Worm (Caenorhabditis elegans): ENCODE measurements around the gene B0361.3.

The B0361.3 gene

DNA sequence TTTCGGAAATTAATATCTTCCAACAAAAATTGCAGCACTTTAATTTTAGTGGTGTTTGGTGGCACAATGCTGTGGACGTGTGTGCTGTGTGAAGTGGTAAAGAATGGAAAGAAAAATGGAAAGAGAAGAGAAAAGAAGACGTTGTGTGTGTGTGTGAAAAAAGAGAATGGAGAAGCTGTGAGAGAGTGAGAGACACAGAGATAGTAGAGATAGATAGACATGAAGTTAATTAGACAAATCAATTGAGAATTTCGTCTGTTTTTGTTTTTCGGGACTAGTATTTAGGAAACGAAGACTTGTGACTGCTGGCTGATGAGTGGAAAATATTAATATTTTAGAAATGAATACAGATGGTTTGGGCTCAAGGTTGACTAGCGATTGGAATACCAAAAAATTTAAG lies 10.0 kb downstream of the B0361.3 start:
- TF ChIP-seq tra-4 (tag; optimal IDR thresholded peaks at IDR 0.05) (no peak), sea-1 (GFP tag; conservative IDR thresholded peaks at IDR 0.05) (no peak), flt-1 (GFP tag; IDR thresholded peaks at IDR 0.05) (no peak), ama-1 (optimal IDR thresholded peaks at IDR 0.05) (no peak), scrt-1 (GFP tag; IDR thresholded peaks at IDR 0.05) (no peak), F13C5.2 (tag; optimal IDR thresholded peaks at IDR 0.05) (no peak), B0310.2 (tag; optimal IDR thresholded peaks at IDR 0.05) (no peak), tbx-37 (GFP tag; conservative IDR thresholded peaks at IDR 0.05) (no peak), hmg-4 (GFP tag; optimal IDR thresholded peaks at IDR 0.05) (no peak), hmbx-1 (tag; optimal IDR thresholded peaks at IDR 0.05) (no peak), pes-1 (GFP tag; IDR thresholded peaks at IDR 0.05) (no peak), ceh-13 (GFP tag; optimal IDR thresholded peaks at IDR 0.05) (no peak), tbx-11 (GFP tag; IDR thresholded peaks at IDR 0.05) (no peak), ceh-36 (tag; optimal IDR thresholded peaks at IDR 0.05) (no peak), ets-7 (tag; optimal IDR thresholded peaks at IDR 0.05) (no peak), aly-1 (tag; optimal IDR thresholded peaks at IDR 0.05) (no peak), hnd-1 (tag; optimal IDR thresholded peaks at IDR 0.05) (no peak)

DNA sequence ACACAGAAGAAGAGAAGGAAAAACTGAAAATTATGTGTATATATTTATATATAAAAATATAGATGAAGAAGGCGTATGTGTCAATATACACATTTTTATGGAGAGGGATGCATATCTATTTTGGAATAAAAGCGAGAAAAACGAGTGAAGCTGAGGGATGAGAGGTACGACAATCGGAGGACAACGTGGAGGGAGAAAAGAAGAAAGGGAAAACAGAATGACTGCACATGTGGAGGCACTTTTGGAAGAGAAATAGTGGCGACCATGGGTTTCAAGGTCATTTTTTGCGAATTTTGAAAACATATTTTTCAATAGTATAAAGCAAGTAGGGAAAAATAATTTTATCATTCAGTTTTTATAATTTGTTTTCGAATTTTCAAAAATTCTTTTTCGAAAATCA lies 11.3 kb downstream of the B0361.3 start:
- TF ChIP-seq scrt-1 (GFP tag; IDR thresholded peaks at IDR 0.05) = no peak
- no peak for TF ChIP-seq ceh-36 (tag; optimal IDR thresholded peaks at IDR 0.05)
- no peak for TF ChIP-seq sea-1 (GFP tag; conservative IDR thresholded peaks at IDR 0.05)
- TF ChIP-seq F13C5.2 (tag; optimal IDR thresholded peaks at IDR 0.05) = no peak
- no peak for TF ChIP-seq hmbx-1 (tag; optimal IDR thresholded peaks at IDR 0.05)
- TF ChIP-seq aly-1 (tag; optimal IDR thresholded peaks at IDR 0.05) = no peak
- TF ChIP-seq tbx-37 (GFP tag; conservative IDR thresholded peaks at IDR 0.05) = no peak

DNA sequence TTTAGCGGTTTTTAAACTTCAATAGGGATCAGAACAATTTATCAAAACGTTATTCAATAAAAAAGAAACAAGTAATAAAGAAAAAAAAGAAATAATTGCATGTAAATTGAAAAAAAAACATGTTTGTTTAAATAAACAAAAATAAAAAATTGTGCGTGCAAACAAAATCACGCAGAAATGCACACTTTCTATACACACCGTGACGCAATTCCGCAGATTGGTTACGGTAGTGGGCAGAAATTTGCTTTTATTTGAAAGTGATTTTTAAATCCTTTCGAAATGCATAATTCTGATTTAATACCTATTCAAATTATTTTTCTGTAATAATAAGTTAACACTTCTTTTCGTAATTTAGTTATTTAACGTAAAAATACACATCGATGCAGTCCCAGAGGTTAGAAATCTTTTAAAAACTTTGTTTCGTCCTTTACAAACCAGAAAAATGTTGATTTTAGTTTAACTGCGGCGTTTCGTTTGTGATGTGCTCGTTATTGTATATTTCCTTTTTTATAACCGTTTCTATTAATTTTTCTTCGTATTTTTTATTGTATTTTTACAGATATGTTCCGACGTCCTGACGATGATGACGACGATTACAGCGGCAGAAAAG lies 11.9 kb downstream of the B0361.3 start, which contains the start of gene cwf-19L2:
Gene cwf-19L2, plus strand, starts transcription at position 560 of the 610 bp plus-strand sequence.
- TF ChIP-seq tbx-11 (GFP tag; IDR thresholded peaks at IDR 0.05) (no peak), sea-1 (GFP tag; conservative IDR thresholded peaks at IDR 0.05) (no peak), hmbx-1 (tag; optimal IDR thresholded peaks at IDR 0.05) (no peak), flt-1 (GFP tag; IDR thresholded peaks at IDR 0.05) (no peak), pes-1 (GFP tag; IDR thresholded peaks at IDR 0.05) (no peak), F13C5.2 (tag; optimal IDR thresholded peaks at IDR 0.05) (no peak), aly-1 (tag; optimal IDR thresholded peaks at IDR 0.05) (no peak), hmg-4 (GFP tag; optimal IDR thresholded peaks at IDR 0.05) (no peak), scrt-1 (GFP tag; IDR thresholded peaks at IDR 0.05) (no peak), ceh-36 (tag; optimal IDR thresholded peaks at IDR 0.05) (no peak), ama-1 (optimal IDR thresholded peaks at IDR 0.05) (no peak)

- TF ChIP-seq pes-1 (GFP tag; IDR thresholded peaks at IDR 0.05) (no peak), tbx-11 (GFP tag; IDR thresholded peaks at IDR 0.05) (no peak), tbx-37 (GFP tag; conservative IDR thresholded peaks at IDR 0.05) (no peak), scrt-1 (GFP tag; IDR thresholded peaks at IDR 0.05) (no peak), ets-7 (tag; optimal IDR thresholded peaks at IDR 0.05) (no peak), flt-1 (GFP tag; IDR thresholded peaks at IDR 0.05) (no peak), ceh-13 (GFP tag; optimal IDR thresholded peaks at IDR 0.05) (no peak), ama-1 (optimal IDR thresholded peaks at IDR 0.05) (no peak), ceh-36 (tag; optimal IDR thresholded peaks at IDR 0.05) (no peak), hnd-1 (tag; optimal IDR thresholded peaks at IDR 0.05) (no peak), aly-1 (tag; optimal IDR thresholded peaks at IDR 0.05) (no peak), F13C5.2 (tag; optimal IDR thresholded peaks at IDR 0.05) (no peak)
Measured at ce11 chrIII:7296092-7296668, 14.9 kb downstream of the B0361.3 start.

DNA sequence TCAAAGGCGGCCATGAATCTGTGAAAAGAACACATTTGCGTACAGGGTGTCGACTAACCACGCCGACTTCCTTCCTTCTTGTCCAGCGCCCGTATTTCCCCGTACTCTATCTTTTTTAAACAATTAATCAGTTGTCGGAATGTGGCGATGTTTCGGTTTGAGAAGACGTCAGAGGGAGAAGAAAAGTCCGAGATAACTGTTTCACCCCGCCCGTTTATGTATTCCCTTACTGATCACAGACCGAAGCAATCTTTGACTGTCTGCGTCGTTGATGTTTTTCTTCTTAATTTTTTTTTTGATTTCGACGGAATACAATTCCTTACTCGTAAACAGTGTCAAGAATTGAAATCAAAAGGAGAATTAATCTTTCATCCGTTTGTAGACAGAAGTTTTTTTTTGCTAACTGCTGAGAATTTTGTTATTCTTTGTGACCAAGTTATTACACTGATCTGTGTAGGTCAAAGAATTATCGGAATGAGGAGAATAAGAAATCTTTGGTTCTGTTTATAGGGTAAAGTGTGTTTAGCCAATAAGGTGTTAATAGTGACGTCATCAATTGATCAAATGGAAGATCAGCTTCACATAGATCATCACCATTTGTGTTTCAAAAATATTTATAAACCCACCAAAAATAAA lies 15.9 kb downstream of the B0361.3 start:
- TF ChIP-seq tbx-37 (GFP tag; conservative IDR thresholded peaks at IDR 0.05) (no peak), B0310.2 (tag; optimal IDR thresholded peaks at IDR 0.05) (no peak), tbx-11 (GFP tag; IDR thresholded peaks at IDR 0.05) (no peak), ceh-13 (GFP tag; optimal IDR thresholded peaks at IDR 0.05) (no peak)

- TF ChIP-seq ama-1 (optimal IDR thresholded peaks at IDR 0.05) (no peak), F13C5.2 (tag; optimal IDR thresholded peaks at IDR 0.05) (no peak), tbx-11 (GFP tag; IDR thresholded peaks at IDR 0.05) (no peak), ets-7 (tag; optimal IDR thresholded peaks at IDR 0.05) (no peak), tra-4 (tag; optimal IDR thresholded peaks at IDR 0.05) (no peak), scrt-1 (GFP tag; IDR thresholded peaks at IDR 0.05) (no peak), flt-1 (GFP tag; IDR thresholded peaks at IDR 0.05) (no peak), sea-1 (GFP tag; conservative IDR thresholded peaks at IDR 0.05) (no peak), ceh-13 (GFP tag; optimal IDR thresholded peaks at IDR 0.05) (no peak), hnd-1 (tag; optimal IDR thresholded peaks at IDR 0.05) (no peak), ceh-36 (tag; optimal IDR thresholded peaks at IDR 0.05) (no peak), tbx-37 (GFP tag; conservative IDR thresholded peaks at IDR 0.05) (no peak)
Measured at ce11 chrIII:7298045-7298444, 16.8 kb downstream of the B0361.3 start.

ce11 chrIII:7299466-7299865 lies 18.2 kb downstream of the B0361.3 start, which contains the start of the genes B0361.14 and B0361.9:
TSS of gene B0361.14 (minus strand) at chrIII:7299531.
TSS of gene B0361.9 (minus strand) at chrIII:7299631.
- TF ChIP-seq ceh-36 (tag; optimal IDR thresholded peaks at IDR 0.05) (no peak), pes-1 (GFP tag; IDR thresholded peaks at IDR 0.05) (no peak), tbx-37 (GFP tag; conservative IDR thresholded peaks at IDR 0.05) (no peak), scrt-1 (GFP tag; IDR thresholded peaks at IDR 0.05) (no peak)

Data from whole organism, early embryonic.